Fruit fly (Drosophila melanogaster): Measurements from ENCODE around the gene vn.

vn gene

dm6 chr3L:5785237-5786062, 60.0 kb downstream of the vn start (continued):
- TF ChIP-seq pum (GFP tag; optimal IDR thresholded peaks at IDR 0.05) (no peak), Dek (tag; optimal IDR thresholded peaks at IDR 0.05) (no peak), eve (GFP tag; optimal IDR thresholded peaks at IDR 0.05) (no peak), Xrp1 (GFP tag; IDR thresholded peaks at IDR 0.05) (peak; percentile 57), klu (GFP tag; IDR thresholded peaks at IDR 0.05) (no peak), CG10274 (GFP tag; optimal IDR thresholded peaks at IDR 0.05) (no peak), CG12071 (GFP tag; optimal IDR thresholded peaks at IDR 0.05) (peak; percentile 7), tll (GFP tag; optimal IDR thresholded peaks at IDR 0.05) (no peak), CG10565 (GFP tag; optimal IDR thresholded peaks at IDR 0.05) (no peak), CG7839 (tag; optimal IDR thresholded peaks at IDR 0.05) (no peak), tap (tag; optimal IDR thresholded peaks at IDR 0.05) (no peak), HmgD (GFP tag; optimal IDR thresholded peaks at IDR 0.05) (no peak), chif (GFP tag; optimal IDR thresholded peaks at IDR 0.05) (no peak), CG12219 (GFP tag; optimal IDR thresholded peaks at IDR 0.05) (no peak), Med (GFP tag) (peak; percentile 0), Dbx (GFP tag; IDR thresholded peaks at IDR 0.05) (no peak), salm (tag; optimal IDR thresholded peaks at IDR 0.05) (no peak), CG12104 (GFP tag; optimal IDR thresholded peaks at IDR 0.05) (no peak), usp (GFP tag; optimal IDR thresholded peaks at IDR 0.05) (no peak), tio (GFP tag; optimal IDR thresholded peaks at IDR 0.05) (no peak), CG2678 (tag; optimal IDR thresholded peaks at IDR 0.05) (no peak), dati (GFP tag; IDR thresholded peaks at IDR 0.05) (no peak), CG2875 (GFP tag; optimal IDR thresholded peaks at IDR 0.05) (peak; percentile 31), ind (GFP tag; optimal IDR thresholded peaks at IDR 0.05) (no peak), HLH54F (GFP tag; optimal IDR thresholded peaks at IDR 0.05) (no peak), CG18262 (tag; optimal IDR thresholded peaks at IDR 0.05) (no peak), org-1 (GFP tag; optimal IDR thresholded peaks at IDR 0.05) (peak; percentile 11), kni (GFP tag; optimal IDR thresholded peaks at IDR 0.05) (no peak), az2 (GFP tag; optimal IDR thresholded peaks at IDR 0.05) (no peak), kay (GFP tag; optimal IDR thresholded peaks at IDR 0.05) (no peak), CG4424 (GFP tag; optimal IDR thresholded peaks at IDR 0.05) (no peak), gcm2 (GFP tag; optimal IDR thresholded peaks at IDR 0.05) (no peak), Pdp1 (GFP tag; optimal IDR thresholded peaks at IDR 0.05) (peak in 1 of 2 experiments; percentile 57), CG17829 (tag; optimal IDR thresholded peaks at IDR 0.05) (no peak), Dfd (GFP tag; optimal IDR thresholded peaks at IDR 0.05) (no peak), esg (GFP tag; conservative IDR thresholded peaks at IDR 0.05) (no peak), Hand (GFP tag; optimal IDR thresholded peaks at IDR 0.05) (no peak), prd (optimal IDR thresholded peaks at IDR 0.05) (no peak), prd (GFP tag; IDR thresholded peaks at IDR 0.05) (no peak), CG31365 (tag; optimal IDR thresholded peaks at IDR 0.05) (no peak), CG10366 (GFP tag; IDR thresholded peaks at IDR 0.05) (no peak), CG15601 (tag; optimal IDR thresholded peaks at IDR 0.05) (no peak), CG4707 (GFP tag; optimal IDR thresholded peaks at IDR 0.05) (no peak), CG9797 (GFP tag; optimal IDR thresholded peaks at IDR 0.05) (no peak), CG12391 (tag; optimal IDR thresholded peaks at IDR 0.05) (no peak), Dip2 (GFP tag; IDR thresholded peaks at IDR 0.05) (no peak), CG7987 (GFP tag; optimal IDR thresholded peaks at IDR 0.05) (no peak), br (optimal IDR thresholded peaks at IDR 0.05) (no peak), CG11247 (GFP tag; IDR thresholded peaks at IDR 0.05) (no peak), tgo (GFP tag; IDR thresholded peaks at IDR 0.05) (no peak), ken (GFP tag; IDR thresholded peaks at IDR 0.05) (0 out of 3 replicates have a peak, but pooled peaks have one; percentile 36)

All from whole organism, embryonic.